Worm (Caenorhabditis elegans) whole organism, late embryonic: Measurements from ENCODE around the gene C33G3.6.

Source experiments
- Y22D7AL.16 ChIP-seq: sonication (generic microtip); optimal IDR thresholded peaks from 2 replicates; lab custom pipeline; 2016; ENCODE audit warnings: missing genetic modification characterization, missing compliant biosample characterization
- ama-1 ChIP-seq: fragments of 150-350 bp; optimal IDR thresholded peaks from 2 replicates; lab custom pipeline; 2014
- ceh-24 ChIP-seq: sonication (generic microtip); optimal IDR thresholded peaks from 2 replicates; lab custom pipeline; 2016; ENCODE audit warnings: mild to moderate bottlenecking, missing genetic modification characterization, missing compliant biosample characterization
- ceh-6 ChIP-seq: fragments of 200-800 bp; sonication (Bioruptor generic); optimal IDR thresholded peaks from 2 replicates; lab custom pipeline; 2018; ENCODE audit warnings: mild to moderate bottlenecking, missing genetic modification characterization, missing compliant biosample characterization
- dmd-4 ChIP-seq: sonication (generic microtip); optimal IDR thresholded peaks from 2 replicates; lab custom pipeline; 2016; ENCODE audit warnings: borderline replicate concordance, missing genetic modification characterization, missing compliant biosample characterization
- elt-2 ChIP-seq: sonication (generic microtip); optimal IDR thresholded peaks from 2 replicates; lab custom pipeline; 2016; ENCODE audit warnings: missing genetic modification reagents, missing genetic modification characterization, missing compliant biosample characterization
- elt-4 ChIP-seq: sonication (generic microtip); optimal IDR thresholded peaks from 2 replicates; lab custom pipeline; 2016; ENCODE audit warnings: missing genetic modification characterization, missing compliant biosample characterization
- nfya-1 ChIP-seq: sonication (generic microtip); optimal IDR thresholded peaks from 2 replicates; lab custom pipeline; 2017; ENCODE audit warnings: missing genetic modification characterization, mild to moderate bottlenecking, missing compliant biosample characterization, antibody characterized with exemption, moderate library complexity
- nhr-11 ChIP-seq: fragments of 150-350 bp; optimal IDR thresholded peaks from 2 replicates; lab custom pipeline; 2014; ENCODE audit warnings: missing biosample characterization, missing genetic modification characterization
- nhr-232 ChIP-seq: sonication (generic microtip); optimal IDR thresholded peaks from 2 replicates; lab custom pipeline; 2016; ENCODE audit warnings: missing genetic modification characterization, missing compliant biosample characterization
- pha-2 ChIP-seq: sonication (generic microtip); optimal IDR thresholded peaks from 2 replicates; lab custom pipeline; 2017; ENCODE audit warnings: mild to moderate bottlenecking, missing genetic modification characterization, missing compliant biosample characterization
- pqm-1 ChIP-seq: sonication (generic microtip); optimal IDR thresholded peaks from 2 replicates; lab custom pipeline; 2016; ENCODE audit warnings: missing genetic modification characterization, missing compliant biosample characterization
- unc-86 ChIP-seq: sonication (generic microtip); optimal IDR thresholded peaks from 2 replicates; lab custom pipeline; 2016; ENCODE audit warnings: missing genetic modification characterization, missing compliant biosample characterization

- TF ChIP-seq elt-2 = no peak
- no peak for TF ChIP-seq ceh-6 (GFP tag; lab: Kevin White, UChicago)
- TF ChIP-seq unc-86 (tag; lab: Kevin White, UChicago) = no peak
- TF ChIP-seq nhr-232 (tag; lab: Kevin White, UChicago) = no peak
- no peak for TF ChIP-seq Y22D7AL.16
- no peak for TF ChIP-seq nhr-11 (tag; lab: Kevin White, UChicago)
- TF ChIP-seq ceh-24 (tag; lab: Kevin White, UChicago) = no peak
- TF ChIP-seq nfya-1 = no peak
- no peak for TF ChIP-seq pha-2 (tag; lab: Kevin White, UChicago)
- no peak for TF ChIP-seq pqm-1 (tag; lab: Kevin White, UChicago)
- no peak for TF ChIP-seq dmd-4 (tag; lab: Kevin White, UChicago)
- no peak for TF ChIP-seq ama-1 (lab: Kevin White, UChicago)
- TF ChIP-seq elt-4 (tag; lab: Kevin White, UChicago) = no peak
Measured at ce11 chrX:14118762-14119161, 34.6 kb upstream of the C33G3.6 start.
